Fruit fly (Drosophila melanogaster): ENCODE data around the gene CG17202.

CG17202 gene

DNA sequence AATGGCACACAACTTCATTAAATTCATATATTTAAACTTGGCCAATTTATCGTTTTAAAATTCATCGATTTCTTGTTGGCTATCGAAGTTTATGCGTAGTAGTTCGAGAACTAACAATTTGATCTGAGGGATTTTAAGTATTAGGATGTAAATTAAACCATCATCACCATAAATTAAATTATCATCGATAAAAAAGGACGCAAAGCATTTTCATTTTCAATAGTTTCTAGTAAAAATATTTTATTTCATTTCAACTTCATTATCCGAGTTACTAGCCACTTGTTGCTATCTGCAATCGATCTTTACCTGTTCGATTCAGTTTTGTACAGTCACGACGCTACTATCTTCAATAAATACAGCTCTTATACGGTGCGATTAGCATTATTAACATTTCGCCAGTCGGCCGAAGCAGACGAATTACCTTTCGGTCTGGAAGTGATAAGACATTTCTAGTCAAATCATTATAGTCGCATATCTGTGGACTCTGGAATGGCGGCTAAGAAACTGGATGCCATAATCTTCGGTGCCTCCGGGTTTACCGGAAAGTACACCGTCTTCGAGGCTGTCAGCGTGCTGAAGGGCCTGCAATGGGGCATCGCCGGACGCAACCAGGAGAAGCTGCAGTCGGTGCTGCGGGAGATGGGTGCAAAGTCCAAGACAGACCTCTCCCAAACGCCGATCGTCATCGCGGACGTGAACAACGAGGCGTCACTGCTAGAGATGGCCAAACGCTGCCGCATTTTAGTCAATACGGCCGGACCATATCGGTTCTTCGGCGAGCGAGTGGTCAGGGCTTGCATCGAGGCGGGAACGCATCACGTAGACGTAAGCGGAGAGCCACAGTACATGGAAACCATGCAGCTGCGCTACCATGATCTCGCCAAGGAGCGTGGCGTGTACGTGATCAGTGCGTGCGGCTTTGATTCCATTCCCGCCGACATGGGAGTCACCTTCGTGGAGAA is 16.1 kb upstream of the CG17202 start, which contains the start of gene CG5167 (continued):
- TF ChIP-seq CG6276 (GFP tag; optimal IDR thresholded peaks at IDR 0.05) (peak; percentile 92), CG3919 (GFP tag; optimal IDR thresholded peaks at IDR 0.05) (peak; percentile 43), cyc (GFP tag; optimal IDR thresholded peaks at IDR 0.05) (peak; percentile 8), Sox14 (GFP tag; optimal IDR thresholded peaks at IDR 0.05) (peak; percentile 19), esn (GFP tag; optimal IDR thresholded peaks at IDR 0.05) (peak; percentile 63), salr (GFP tag; optimal IDR thresholded peaks at IDR 0.05) (peak; percentile 41 to 50), dsx (GFP tag; optimal IDR thresholded peaks at IDR 0.05; ENCODE audit: poor library complexity, severe bottlenecking) (peak; percentile 2), CG6854 (GFP tag; optimal IDR thresholded peaks at IDR 0.05) (peak; percentile 59), Hr38 (GFP tag; optimal IDR thresholded peaks at IDR 0.05) (no peak), Smox (GFP tag; optimal IDR thresholded peaks at IDR 0.05) (no peak)

DNA sequence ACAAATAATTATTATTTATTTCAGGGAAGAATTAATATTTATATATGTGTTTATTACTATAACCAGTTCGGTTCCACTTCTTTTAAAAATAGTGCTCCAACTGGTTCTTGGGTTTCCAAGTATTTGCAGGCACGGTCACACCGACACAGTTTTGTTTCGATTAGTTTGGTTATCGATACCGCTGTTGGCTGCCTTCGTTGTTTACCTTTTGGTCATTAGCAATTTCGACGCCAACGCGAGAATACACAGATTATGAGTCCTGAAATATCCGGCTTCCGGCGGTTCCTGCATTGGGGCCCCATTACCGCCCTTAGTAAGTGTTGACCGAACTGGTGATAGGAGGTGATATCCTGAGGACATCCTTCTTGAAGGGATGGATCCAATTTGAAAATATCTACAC is 14.4 kb upstream of the CG17202 start, which contains the start of gene CG5196:
Gene CG5196 (plus strand): TSS at position 157 of the 400 bp plus-strand sequence.
- TF ChIP-seq ss (GFP tag; optimal IDR thresholded peaks at IDR 0.05) (peak in 1 of 2 experiments; percentile 38), Gug (GFP tag; IDR thresholded peaks at IDR 0.05) (no peak), CG6163 (GFP tag; IDR thresholded peaks at IDR 0.05) (peak; percentile 20; the same call in 1 of the 3 replicates), Met (GFP tag; optimal IDR thresholded peaks at IDR 0.05) (no peak), achi (GFP tag; optimal IDR thresholded peaks at IDR 0.05) (no peak), salr (GFP tag; optimal IDR thresholded peaks at IDR 0.05) (no peak), fd85E (GFP tag; optimal IDR thresholded peaks at IDR 0.05) (no peak), CG34406 (GFP tag; optimal IDR thresholded peaks at IDR 0.05) (no peak), Eip78C (GFP tag) (peak; percentile 67), Sox14 (GFP tag; optimal IDR thresholded peaks at IDR 0.05) (peak; percentile 4), CG15336 (GFP tag; IDR thresholded peaks at IDR 0.05) (0 out of 2 replicates have a peak, but pooled peaks have one; percentile 25), CG1621 (tag; optimal IDR thresholded peaks at IDR 0.05) (no peak), Smox (GFP tag; optimal IDR thresholded peaks at IDR 0.05) (no peak), esn (GFP tag; optimal IDR thresholded peaks at IDR 0.05) (peak; percentile 25), Hr4 (GFP tag; optimal IDR thresholded peaks at IDR 0.05) (no peak), Ets96B (tag; optimal IDR thresholded peaks at IDR 0.05) (peak; percentile 10), acj6 (GFP tag; optimal IDR thresholded peaks at IDR 0.05) (no peak), dac (GFP tag; optimal IDR thresholded peaks at IDR 0.05) (no peak), CG6854 (GFP tag; optimal IDR thresholded peaks at IDR 0.05) (peak; percentile 25), Lpt (GFP tag; optimal IDR thresholded peaks at IDR 0.05) (no peak), CG11762 (GFP tag; optimal IDR thresholded peaks at IDR 0.05; ENCODE audit: insufficient read depth) (no peak), Sox15 (GFP tag; optimal IDR thresholded peaks at IDR 0.05) (no peak), fkh (GFP tag; optimal IDR thresholded peaks at IDR 0.05) (peak; percentile 93), CG4318 (GFP tag; optimal IDR thresholded peaks at IDR 0.05) (no peak), CG9139 (GFP tag; optimal IDR thresholded peaks at IDR 0.05) (no peak), CG3032 (tag; optimal IDR thresholded peaks at IDR 0.05) (no peak), CG32006 (GFP tag; optimal IDR thresholded peaks at IDR 0.05) (no peak)

DNA sequence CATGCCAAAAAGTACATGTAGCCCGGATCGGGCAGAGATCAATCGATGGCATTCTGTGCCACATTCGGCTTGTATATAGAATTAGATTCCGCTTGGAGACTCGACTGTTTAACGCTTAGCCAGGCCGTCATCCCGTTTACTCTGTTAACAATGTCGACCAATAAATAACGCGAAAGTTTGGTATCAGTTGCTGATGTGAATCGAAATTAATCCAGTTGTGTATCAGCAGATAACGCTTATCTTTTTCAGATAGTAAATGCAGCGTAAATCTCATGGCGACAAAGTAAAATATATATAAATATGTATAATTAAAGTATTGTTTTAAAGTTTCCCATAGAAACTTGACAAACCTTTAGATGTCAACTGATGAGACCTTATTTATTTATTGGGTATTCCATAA is 11.1 kb upstream of the CG17202 start:
- TF ChIP-seq dac (GFP tag; optimal IDR thresholded peaks at IDR 0.05): no peak
- no peak for TF ChIP-seq CG31627 (GFP tag; optimal IDR thresholded peaks at IDR 0.05)
- no peak for TF ChIP-seq CG6792 (GFP tag; optimal IDR thresholded peaks at IDR 0.05)
- TF ChIP-seq salr (GFP tag; optimal IDR thresholded peaks at IDR 0.05): no peak
- no peak for TF ChIP-seq CG8319 (GFP tag; optimal IDR thresholded peaks at IDR 0.05)
- TF ChIP-seq svp (GFP tag): no peak
- TF ChIP-seq CG15336 (GFP tag; IDR thresholded peaks at IDR 0.05): no peak
- TF ChIP-seq Ets21C (GFP tag; optimal IDR thresholded peaks at IDR 0.05): no peak
- TF ChIP-seq Sox15 (GFP tag; optimal IDR thresholded peaks at IDR 0.05): no peak
- no peak for TF ChIP-seq CG3032 (tag; optimal IDR thresholded peaks at IDR 0.05)
- no peak for TF ChIP-seq Eip78C (GFP tag)
- TF ChIP-seq lz (GFP tag; optimal IDR thresholded peaks at IDR 0.05): no peak
- no peak for TF ChIP-seq Ets96B (tag; optimal IDR thresholded peaks at IDR 0.05)
- no peak for TF ChIP-seq eg (GFP tag; IDR thresholded peaks at IDR 0.05)
- TF ChIP-seq net (GFP tag; optimal IDR thresholded peaks at IDR 0.05): no peak
- no peak for TF ChIP-seq CG11902 (GFP tag; optimal IDR thresholded peaks at IDR 0.05)
- no peak for TF ChIP-seq Sox102F (GFP tag; optimal IDR thresholded peaks at IDR 0.05)

All from whole organism, prepupa.